Fruit fly (Drosophila melanogaster) whole organism, embryonic: ENCODE measurements around the gene neb.

Experiments used
- Adf1 ChIP-seq: fragments of 200-800 bp; sonication (Bioruptor generic); IDR thresholded peaks from 2 replicates; pipeline ENCODE4 v1.3.6; 2022; ENCODE audit warnings: missing biosample characterization, missing genetic modification characterization
- CG12391 ChIP-seq: fragments of 200-800 bp; sonication (Bioruptor generic); optimal IDR thresholded peaks from 3 replicates; lab custom pipeline; 2018; ENCODE audit warnings: missing biosample characterization, mild to moderate bottlenecking, missing genetic modification characterization, moderate library complexity
- CG12744 ChIP-seq: fragments of 200-800 bp; sonication (Bioruptor generic); optimal IDR thresholded peaks from 2 replicates; lab custom pipeline; 2016; ENCODE audit warnings: missing biosample characterization, missing genetic modification characterization
- CG12769 ChIP-seq: fragments of 200-800 bp; sonication (Bioruptor generic); optimal IDR thresholded peaks from 2 replicates; lab custom pipeline; 2019; ENCODE audit warnings: missing biosample characterization, mild to moderate bottlenecking, missing genetic modification characterization, moderate library complexity
- CG13287 ChIP-seq: fragments of 200-800 bp; sonication (Bioruptor generic); IDR thresholded peaks from 2 replicates; pipeline ENCODE4 v1.3.6; 2022; ENCODE audit warnings: missing biosample characterization, missing genetic modification characterization; ENCODE audit not compliant: partially characterized antibody
- CG14014 ChIP-seq: fragments of 200-800 bp; sonication (Bioruptor generic); IDR thresholded peaks from 2 replicates; pipeline ENCODE4 v1.3.6; 2022; ENCODE audit warnings: missing biosample characterization, missing genetic modification characterization
- CG1603 ChIP-seq: fragments of 200-800 bp; sonication (Bioruptor generic); optimal IDR thresholded peaks from 2 replicates; lab custom pipeline; 2019; ENCODE audit warnings: missing biosample characterization, mild to moderate bottlenecking, missing genetic modification characterization, moderate library complexity
- CG18764 ChIP-seq: fragments of 200-800 bp; sonication (Bioruptor generic); optimal IDR thresholded peaks from 3 replicates; lab custom pipeline; 2016; ENCODE audit warnings: missing biosample characterization, missing genetic modification characterization
- CG2199 ChIP-seq: fragments of 200-800 bp; sonication (Bioruptor generic); IDR thresholded peaks from 3 replicates; pipeline ENCODE4 v1.3.6; 2022; ENCODE audit warnings: missing biosample characterization, missing genetic modification characterization
- CG32772 ChIP-seq: fragments of 200-800 bp; sonication (Bioruptor generic); IDR thresholded peaks from 2 replicates; pipeline ENCODE4 v1.3.6; 2022; ENCODE audit warnings: missing biosample characterization, missing genetic modification characterization
- CG4328 ChIP-seq: fragments of 200-800 bp; sonication (Bioruptor generic); optimal IDR thresholded peaks from 3 replicates; lab custom pipeline; 2017; ENCODE audit warnings: missing biosample characterization, missing genetic modification reagents, missing genetic modification characterization
- CG4404 ChIP-seq: fragments of 200-800 bp; sonication (Bioruptor generic); IDR thresholded peaks from 2 replicates; pipeline ENCODE4 v1.3.6; 2022; ENCODE audit warnings: missing biosample characterization, missing genetic modification characterization
- CG7839 ChIP-seq: fragments of 200-800 bp; sonication (Bioruptor generic); optimal IDR thresholded peaks from 3 replicates; lab custom pipeline; 2018; ENCODE audit warnings: missing biosample characterization, mild to moderate bottlenecking, missing genetic modification characterization, moderate library complexity
- CG7963 ChIP-seq: fragments of 200-800 bp; sonication (Bioruptor generic); IDR thresholded peaks from 3 replicates; pipeline ENCODE4 v1.3.6; 2022; ENCODE audit warnings: missing biosample characterization, missing genetic modification characterization; ENCODE audit not compliant: partially characterized antibody
- CG8388 ChIP-seq: fragments of 200-800 bp; sonication (Bioruptor generic); optimal IDR thresholded peaks from 2 replicates; lab custom pipeline; 2019; ENCODE audit warnings: missing biosample characterization, mild to moderate bottlenecking, missing genetic modification characterization, moderate library complexity
- CG8765 ChIP-seq: fragments of 200-800 bp; sonication (Bioruptor generic); IDR thresholded peaks from 2 replicates; pipeline ENCODE4 v1.3.6; 2022; ENCODE audit warnings: missing biosample characterization, missing genetic modification characterization
- CG9609 ChIP-seq: fragments of 200-800 bp; sonication (Bioruptor generic); optimal IDR thresholded peaks from 3 replicates; lab custom pipeline; 2016; ENCODE audit warnings: missing biosample characterization, missing genetic modification characterization
- CG9797 ChIP-seq: fragments of 200-800 bp; sonication (Bioruptor generic); optimal IDR thresholded peaks from 3 replicates; lab custom pipeline; 2018; ENCODE audit warnings: missing biosample characterization, mild to moderate bottlenecking, missing genetic modification characterization
- CG9932 ChIP-seq: fragments of 200-800 bp; sonication (Bioruptor generic); IDR thresholded peaks from 2 replicates; pipeline ENCODE4 v1.3.6; 2022; ENCODE audit warnings: missing biosample characterization, missing genetic modification characterization
- Chrac-16 ChIP-seq: fragments of 200-800 bp; sonication (Bioruptor generic); optimal IDR thresholded peaks from 3 replicates; lab custom pipeline; 2016; ENCODE audit warnings: missing biosample characterization, missing genetic modification characterization
- Dek ChIP-seq: fragments of 200-800 bp; sonication (Bioruptor generic); optimal IDR thresholded peaks from 3 replicates; lab custom pipeline; 2019; ENCODE audit warnings: missing biosample characterization, mild to moderate bottlenecking, missing genetic modification characterization, moderate library complexity
- HHEX ChIP-seq: fragments of 200-800 bp; sonication (Bioruptor generic); optimal IDR thresholded peaks from 3 replicates; lab custom pipeline; 2017; ENCODE audit warnings: missing biosample characterization, mild to moderate bottlenecking, missing genetic modification characterization, missing genetic modification reagents
- HmgD ChIP-seq: fragments of 200-800 bp; sonication (Bioruptor generic); optimal IDR thresholded peaks from 3 replicates; lab custom pipeline; 2016; ENCODE audit warnings: missing biosample characterization, missing genetic modification characterization
- Hr3 ChIP-seq: fragments of 200-800 bp; sonication (Bioruptor generic); optimal IDR thresholded peaks from 3 replicates; lab custom pipeline; 2016; ENCODE audit warnings: missing biosample characterization, missing genetic modification characterization
- Mrtf ChIP-seq: fragments of 200-800 bp; sonication (Bioruptor generic); IDR thresholded peaks from 3 replicates; pipeline ENCODE4 v1.3.6; 2022; ENCODE audit warnings: missing biosample characterization, missing genetic modification characterization
- NfI ChIP-seq: fragments of 200-800 bp; sonication (Bioruptor generic); optimal IDR thresholded peaks from 3 replicates; lab custom pipeline; 2018; ENCODE audit warnings: missing biosample characterization, mild to moderate bottlenecking, missing genetic modification characterization, moderate library complexity
- Ptx1 ChIP-seq: fragments of 200-800 bp; sonication (Bioruptor generic); IDR thresholded peaks from 2 replicates; pipeline ENCODE4 v1.3.6; 2022; ENCODE audit warnings: missing biosample characterization, missing genetic modification characterization
- Sox100B ChIP-seq: fragments of 200-800 bp; sonication (Bioruptor generic); optimal IDR thresholded peaks from 3 replicates; lab custom pipeline; 2018; ENCODE audit warnings: missing biosample characterization, mild to moderate bottlenecking, missing genetic modification characterization
- TFAM ChIP-seq: fragments of 200-800 bp; sonication (Bioruptor generic); optimal IDR thresholded peaks from 2 replicates; lab custom pipeline; 2017; ENCODE audit warnings: missing biosample characterization, missing genetic modification characterization, inconsistent platforms
- ab ChIP-seq: fragments of 200-800 bp; sonication (Bioruptor generic); optimal IDR thresholded peaks from 2 replicates; lab custom pipeline; 2016; ENCODE audit warnings: missing biosample characterization, missing genetic modification characterization
- amos ChIP-seq: fragments of 200-800 bp; sonication (Bioruptor generic); IDR thresholded peaks from 2 replicates; pipeline ENCODE4 v1.3.6; 2022; ENCODE audit warnings: missing biosample characterization, missing genetic modification characterization; ENCODE audit not compliant: partially characterized antibody
- caup ChIP-seq: fragments of 200-800 bp; sonication (Bioruptor generic); optimal IDR thresholded peaks from 3 replicates; lab custom pipeline; 2017; ENCODE audit warnings: missing biosample characterization, mild to moderate bottlenecking, missing genetic modification characterization, moderate library complexity; ENCODE audit not compliant: severe bottlenecking
- ci ChIP-seq: fragments of 200-800 bp; sonication (Bioruptor generic); IDR thresholded peaks from 3 replicates; pipeline ENCODE4 v1.3.6; 2022; ENCODE audit warnings: missing biosample characterization, missing genetic modification characterization
- dpn ChIP-seq, 2 experiments: fragments of 200-800 bp; sonication (Bioruptor generic); optimal IDR thresholded peaks; 3 replicates each; lab custom pipeline; 2016; ENCODE audit warnings: missing biosample characterization in 2 of 2, missing genetic modification characterization in 2 of 2
- eve ChIP-seq, 2 experiments: fragments of >200 bp; optimal IDR thresholded peaks; 2 replicates each; lab custom pipeline; 2017; ENCODE audit warnings: missing biosample characterization in 2 of 2, missing genetic modification characterization in 2 of 2
- fd96Cb ChIP-seq: fragments of 200-800 bp; sonication (Bioruptor generic); optimal IDR thresholded peaks from 2 replicates; lab custom pipeline; 2018; ENCODE audit warnings: missing biosample characterization, mild to moderate bottlenecking, missing genetic modification characterization, moderate library complexity
- gt ChIP-seq: fragments of 200-800 bp; sonication (Bioruptor generic); IDR thresholded peaks from 2 replicates; pipeline ENCODE4 v1.3.6; 2022; ENCODE audit warnings: missing biosample characterization, missing genetic modification characterization
- hb ChIP-seq: fragments of 200-800 bp; sonication (Bioruptor generic); IDR thresholded peaks from 3 replicates; pipeline ENCODE4 v1.3.6; 2022; ENCODE audit warnings: missing biosample characterization, missing genetic modification characterization; ENCODE audit not compliant: partially characterized antibody
- kay ChIP-seq: fragments of 200-800 bp; sonication (Bioruptor generic); optimal IDR thresholded peaks from 2 replicates; lab custom pipeline; 2016; ENCODE audit warnings: missing biosample characterization, missing genetic modification characterization
- klu ChIP-seq: fragments of 200-800 bp; sonication (Bioruptor generic); IDR thresholded peaks from 2 replicates; pipeline ENCODE4 v1.3.6; 2022; ENCODE audit warnings: missing biosample characterization, missing genetic modification characterization
- lbe ChIP-seq: fragments of 200-800 bp; sonication (Bioruptor generic); optimal IDR thresholded peaks from 2 replicates; lab custom pipeline; 2016; ENCODE audit warnings: missing biosample characterization, mild to moderate bottlenecking, missing genetic modification characterization
- pum ChIP-seq: fragments of 200-800 bp; sonication (Bioruptor generic); optimal IDR thresholded peaks from 2 replicates; lab custom pipeline; 2016; ENCODE audit warnings: missing biosample characterization, missing genetic modification characterization
- repo ChIP-seq: fragments of 200-800 bp; sonication (Bioruptor generic); optimal IDR thresholded peaks from 2 replicates; lab custom pipeline; 2016; ENCODE audit warnings: missing biosample characterization, missing genetic modification characterization
- ro ChIP-seq: fragments of 200-800 bp; sonication (Bioruptor generic); IDR thresholded peaks from 2 replicates; pipeline ENCODE4 v1.3.6; 2022; ENCODE audit warnings: missing biosample characterization, missing genetic modification characterization
- sd ChIP-seq: fragments of 200-800 bp; sonication (Bioruptor generic); optimal IDR thresholded peaks from 3 replicates; lab custom pipeline; 2018; ENCODE audit warnings: missing biosample characterization, mild to moderate bottlenecking, missing genetic modification characterization, moderate library complexity
- sqz ChIP-seq: fragments of 200-800 bp; sonication (Bioruptor generic); optimal IDR thresholded peaks from 3 replicates; lab custom pipeline; 2018; ENCODE audit warnings: missing biosample characterization, mild to moderate bottlenecking, missing genetic modification characterization
- stwl ChIP-seq: fragments of 200-800 bp; sonication (Bioruptor generic); optimal IDR thresholded peaks from 3 replicates; lab custom pipeline; 2018; ENCODE audit warnings: missing biosample characterization, mild to moderate bottlenecking, missing genetic modification characterization, moderate library complexity
- sug ChIP-seq: fragments of 200-800 bp; optimal IDR thresholded peaks from 2 replicates; lab custom pipeline; 2019; ENCODE audit warnings: missing biosample characterization, mild to moderate bottlenecking, missing genetic modification characterization, moderate library complexity
- tgo ChIP-seq: fragments of 200-800 bp; sonication (Bioruptor generic); IDR thresholded peaks from 3 replicates; pipeline ENCODE4 v1.3.6; 2022; ENCODE audit warnings: missing biosample characterization, missing genetic modification characterization
- trem ChIP-seq: fragments of 200-800 bp; optimal IDR thresholded peaks from 3 replicates; lab custom pipeline; 2019; ENCODE audit warnings: missing biosample characterization, mild to moderate bottlenecking, missing genetic modification characterization, moderate library complexity
- tx ChIP-seq: fragments of 200-800 bp; sonication (Bioruptor generic); optimal IDR thresholded peaks from 2 replicates; lab custom pipeline; 2016; ENCODE audit warnings: missing biosample characterization, missing genetic modification characterization

The neb gene

dm6 chr2L:20027382-20027919 is 48.1 kb upstream of the neb start, which contains the start of gene sNPF (continued):
- TF ChIP-seq CG12744 (GFP tag; lab: Kevin White, UChicago) (no peak), Chrac-16 (GFP tag; lab: Kevin White, UChicago) (peak; percentile 29), sd (no peak), CG9609 (peak; percentile 49), CG9932 (GFP tag; lab: Robert Waterston, UW) (peak; percentile 54), CG2199 (no peak), sug (tag; lab: Kevin White, UChicago) (peak; percentile 49), pum (peak; percentile 1), trem (no peak), Sox100B (GFP tag; lab: Kevin White, UChicago) (peak; percentile 38), CG14014 (GFP tag; lab: Robert Waterston, UW) (peak; percentile 27; the same call in 1 of the 2 replicates), Adf1 (GFP tag; lab: Robert Waterston, UW) (no peak), repo (GFP tag; lab: Kevin White, UChicago) (peak; percentile 22), amos (GFP tag; lab: Robert Waterston, UW) (no peak), stwl (tag; lab: Kevin White, UChicago) (no peak), ro (GFP tag; lab: Robert Waterston, UW) (no peak), CG8388 (GFP tag; lab: Kevin White, UChicago) (no peak), klu (GFP tag; lab: Robert Waterston, UW) (peak; percentile 48; the same call in 1 of the 2 replicates), CG1603 (tag; lab: Kevin White, UChicago) (no peak), CG7963 (GFP tag; lab: Robert Waterston, UW) (no peak), Hr3 (GFP tag; lab: Kevin White, UChicago) (peak; percentile 37), sqz (GFP tag; lab: Kevin White, UChicago) (no peak), kay (GFP tag; lab: Kevin White, UChicago) (no peak), dpn (GFP tag; optimal IDR thresholded peaks at IDR 0.05; lab: Kevin White, UChicago) (peak; percentile 47 to 50), CG4404 (no peak), ci (no peak), HmgD (GFP tag; lab: Kevin White, UChicago) (no peak), caup (peak; percentile 71), Ptx1 (GFP tag; lab: Robert Waterston, UW) (peak; percentile 61), lbe (GFP tag; lab: Kevin White, UChicago) (no peak), gt (GFP tag; lab: Robert Waterston, UW) (no peak), CG7839 (peak; percentile 71), TFAM (GFP tag; lab: Kevin White, UChicago) (no peak), CG32772 (GFP tag; lab: Robert Waterston, UW) (no peak), NfI (GFP tag; lab: Kevin White, UChicago) (peak; percentile 46), hb (GFP tag; lab: Robert Waterston, UW) (no peak), tgo (GFP tag; lab: Robert Waterston, UW) (peak; percentile 41; the same call in 1 of the 3 replicates), Dek (tag; lab: Kevin White, UChicago) (peak; percentile 55), Mrtf (no peak), CG13287 (no peak), HHEX (GFP tag; lab: Kevin White, UChicago) (peak; percentile 24), CG9797 (GFP tag; lab: Kevin White, UChicago) (no peak), CG12391 (tag; lab: Kevin White, UChicago) (no peak), tx (GFP tag; lab: Kevin White, UChicago) (peak; percentile 58), CG4328 (no peak), CG18764 (GFP tag; lab: Kevin White, UChicago) (no peak), eve (GFP tag; optimal IDR thresholded peaks at IDR 0.05; lab: Kevin White, UChicago) (peak in 1 of 2 experiments; percentile 80), ab (GFP tag; lab: Kevin White, UChicago) (no peak), CG12769 (tag; lab: Kevin White, UChicago) (peak; percentile 76), CG8765 (GFP tag; lab: Robert Waterston, UW) (no peak), fd96Cb (peak; percentile 22)
